Worm (Caenorhabditis elegans) whole organism, L2 larva: ENCODE data around the gene K09A9.6.
A peak's percentile ranks its signal among the peaks of the same experiment; 100 is the strongest.

Experiments
- R02D3.7 ChIP-seq: fragments of 150-350 bp; optimal IDR thresholded peaks from 2 replicates; lab custom pipeline; 2014; ENCODE audit warnings: missing biosample characterization, missing genetic modification characterization
- aly-2 ChIP-seq: fragments of 150-350 bp; optimal IDR thresholded peaks from 2 replicates; lab custom pipeline; 2014; ENCODE audit warnings: missing biosample characterization, missing genetic modification characterization
- ceh-16 ChIP-seq: fragments of 150-350 bp; optimal IDR thresholded peaks from 2 replicates; lab custom pipeline; 2014; ENCODE audit warnings: missing biosample characterization, missing genetic modification characterization
- ceh-82 ChIP-seq: fragments of 150-350 bp; optimal IDR thresholded peaks from 2 replicates; lab custom pipeline; 2014; ENCODE audit warnings: missing biosample characterization, missing genetic modification characterization
- egl-27 ChIP-seq: sonication (generic microtip); optimal IDR thresholded peaks from 3 replicates; lab custom pipeline; 2017; ENCODE audit warnings: missing biosample characterization, missing genetic modification reagents, missing genetic modification characterization
- elt-3 ChIP-seq: sonication (generic microtip); optimal IDR thresholded peaks from 2 replicates; lab custom pipeline; 2017; ENCODE audit warnings: missing biosample characterization, missing genetic modification characterization
- lin-11 ChIP-seq: fragments of 150-350 bp; sonication (generic microtip); optimal IDR thresholded peaks from 2 replicates; lab custom pipeline; 2014; ENCODE audit warnings: missing biosample characterization, missing genetic modification characterization, inconsistent platforms, mixed read lengths
- lin-13 ChIP-seq: fragments of 150-350 bp; optimal IDR thresholded peaks from 2 replicates; lab custom pipeline; 2014; ENCODE audit warnings: missing biosample characterization, missing genetic modification reagents, missing genetic modification characterization
- mab-5 ChIP-seq: fragments of 150-350 bp; optimal IDR thresholded peaks from 2 replicates; lab custom pipeline; 2014; ENCODE audit warnings: missing biosample characterization, missing genetic modification characterization
- mdl-1 ChIP-seq, 2 experiments: fragments of 150-350 bp in 1 of 2; sonication (generic microtip) in 1 of 2; optimal IDR thresholded peaks; 2 replicates each; lab custom pipeline; 2017; ENCODE audit warnings: missing biosample characterization in 2 of 2, missing genetic modification characterization in 2 of 2
- nhr-25 ChIP-seq: fragments of 150-350 bp; sonication (generic microtip); optimal IDR thresholded peaks from 3 replicates; lab custom pipeline; 2014; ENCODE audit warnings: missing biosample characterization, missing genetic modification characterization

- TF ChIP-seq elt-3 (no peak), aly-2 (no peak), R02D3.7 (tag; lab: Kevin White, UChicago) (no peak), lin-11 (tag; lab: Kevin White, UChicago) (peak; percentile 26), mab-5 (peak; percentile 32), lin-13 (peak; percentile 61), ceh-16 (no peak), ceh-82 (tag; lab: Kevin White, UChicago) (no peak), nhr-25 (tag; lab: Kevin White, UChicago) (peak; percentile 81), egl-27 (tag; lab: Kevin White, UChicago) (peak; percentile 54), mdl-1 (tag; optimal IDR thresholded peaks at IDR 0.05; lab: Kevin White, UChicago) (peak; percentile 28 to 29)
Measured at ce11 chrX:15567986-15568940, 8.8 kb upstream of the K09A9.6 start, which contains the start of gene dyn-1.
